Worm (Caenorhabditis elegans) whole organism, mixed stage, embryonic: ENCODE results near the gene col-74.

Experiments
- M03D4.4 ChIP-seq: sonication (generic microtip); optimal IDR thresholded peaks from 2 replicates; lab custom pipeline; 2017; ENCODE audit warnings: mild to moderate bottlenecking, missing genetic modification characterization, missing compliant biosample characterization
- bed-3 ChIP-seq: fragments of 200-800 bp; sonication (Bioruptor generic); optimal IDR thresholded peaks from 3 replicates; lab custom pipeline; 2018; ENCODE audit warnings: mild to moderate bottlenecking, missing genetic modification characterization, moderate library complexity, missing compliant biosample characterization
- blmp-1 ChIP-seq: fragments of 150-350 bp; optimal IDR thresholded peaks from 2 replicates; lab custom pipeline; 2014; ENCODE audit warnings: missing biosample characterization, missing genetic modification characterization
- ceh-39 ChIP-seq: fragments of 150-350 bp; optimal IDR thresholded peaks from 2 replicates; lab custom pipeline; 2014; ENCODE audit warnings: missing biosample characterization, missing genetic modification characterization
- ceh-43 ChIP-seq: fragments of 200-800 bp; sonication (Bioruptor generic); optimal IDR thresholded peaks from 2 replicates; lab custom pipeline; 2018; ENCODE audit warnings: mild to moderate bottlenecking, missing genetic modification characterization, moderate library complexity, missing compliant biosample characterization
- ceh-83 ChIP-seq: fragments of 200-800 bp; sonication (Bioruptor generic); optimal IDR thresholded peaks from 2 replicates; lab custom pipeline; 2018; ENCODE audit warnings: mild to moderate bottlenecking, missing genetic modification characterization, missing compliant biosample characterization
- ces-1 ChIP-seq: fragments of 150-350 bp; optimal IDR thresholded peaks from 2 replicates; lab custom pipeline; 2014; ENCODE audit warnings: missing biosample characterization, missing genetic modification reagents, missing genetic modification characterization
- drap-1 ChIP-seq: fragments of 200-800 bp; sonication (Bioruptor generic); optimal IDR thresholded peaks from 3 replicates; lab custom pipeline; 2018; ENCODE audit warnings: mild to moderate bottlenecking, missing genetic modification characterization, missing compliant biosample characterization
- elt-1 ChIP-seq: sonication (generic microtip); optimal IDR thresholded peaks from 2 replicates; lab custom pipeline; 2017; ENCODE audit warnings: missing genetic modification characterization, mild to moderate bottlenecking, missing compliant biosample characterization, antibody characterized with exemption, moderate library complexity, borderline replicate concordance; ENCODE audit not compliant: insufficient read depth
- elt-3 ChIP-seq: fragments of 150-350 bp; optimal IDR thresholded peaks from 2 replicates; lab custom pipeline; 2014; ENCODE audit warnings: missing biosample characterization, missing genetic modification characterization
- flh-1 ChIP-seq: fragments of 200-800 bp; sonication (Bioruptor generic); optimal IDR thresholded peaks from 2 replicates; lab custom pipeline; 2018; ENCODE audit warnings: mild to moderate bottlenecking, missing genetic modification characterization, moderate library complexity, missing compliant biosample characterization
- ham-2 ChIP-seq: fragments of 200-800 bp; sonication (Bioruptor generic); optimal IDR thresholded peaks from 2 replicates; lab custom pipeline; 2018; ENCODE audit warnings: mild to moderate bottlenecking, missing genetic modification characterization, missing compliant biosample characterization
- hlh-1 ChIP-seq: fragments of 150-350 bp; optimal IDR thresholded peaks from 2 replicates; lab custom pipeline; 2014; ENCODE audit warnings: missing biosample characterization, missing genetic modification reagents, missing genetic modification characterization
- lin-13 ChIP-seq: fragments of 150-350 bp; optimal IDR thresholded peaks from 2 replicates; lab custom pipeline; 2014; ENCODE audit warnings: missing biosample characterization, missing genetic modification characterization
- lin-32 ChIP-seq: fragments of 200-800 bp; sonication (Bioruptor generic); optimal IDR thresholded peaks from 2 replicates; lab custom pipeline; 2018; ENCODE audit warnings: mild to moderate bottlenecking, missing genetic modification characterization, missing compliant biosample characterization
- lsy-2 ChIP-seq: fragments of 150-350 bp; optimal IDR thresholded peaks from 2 replicates; lab custom pipeline; 2014; ENCODE audit warnings: missing biosample characterization, missing genetic modification characterization
- mab-5 ChIP-seq: fragments of 150-350 bp; optimal IDR thresholded peaks from 2 replicates; lab custom pipeline; 2014; ENCODE audit warnings: missing biosample characterization, missing genetic modification characterization
- mep-1 ChIP-seq: fragments of 150-350 bp; optimal IDR thresholded peaks from 2 replicates; lab custom pipeline; 2017; ENCODE audit warnings: missing biosample characterization, missing genetic modification reagents, missing genetic modification characterization, inconsistent platforms
- mls-2 ChIP-seq: sonication (generic microtip); optimal IDR thresholded peaks from 2 replicates; lab custom pipeline; 2016; ENCODE audit warnings: mild to moderate bottlenecking, missing genetic modification characterization, moderate library complexity, missing compliant biosample characterization
- nhr-12 ChIP-seq: fragments of 150-350 bp; optimal IDR thresholded peaks from 2 replicates; lab custom pipeline; 2014; ENCODE audit warnings: missing biosample characterization, missing genetic modification characterization
- nhr-2 ChIP-seq: fragments of 150-350 bp; optimal IDR thresholded peaks from 2 replicates; lab custom pipeline; 2014; ENCODE audit warnings: missing biosample characterization, missing genetic modification characterization
- nhr-237 ChIP-seq: fragments of 150-350 bp; optimal IDR thresholded peaks from 2 replicates; lab custom pipeline; 2014; ENCODE audit warnings: missing biosample characterization, missing genetic modification characterization
- nhr-28 ChIP-seq: fragments of 150-350 bp; optimal IDR thresholded peaks from 2 replicates; lab custom pipeline; 2014; ENCODE audit warnings: missing biosample characterization, missing genetic modification characterization
- nhr-76 ChIP-seq: sonication (generic microtip); optimal IDR thresholded peaks from 2 replicates; lab custom pipeline; 2017; ENCODE audit warnings: missing biosample characterization, missing genetic modification characterization
- sem-2 ChIP-seq: fragments of 200-800 bp; sonication (Bioruptor generic); optimal IDR thresholded peaks from 2 replicates; lab custom pipeline; 2018; ENCODE audit warnings: mild to moderate bottlenecking, missing genetic modification characterization, missing compliant biosample characterization
- snpc-4 ChIP-seq: fragments of 150-350 bp; optimal IDR thresholded peaks from 2 replicates; lab custom pipeline; 2014; ENCODE audit warnings: missing biosample characterization, missing genetic modification characterization
- sptf-1 ChIP-seq: sonication (generic microtip); optimal IDR thresholded peaks from 2 replicates; lab custom pipeline; 2017; ENCODE audit warnings: mild to moderate bottlenecking, missing genetic modification characterization, moderate library complexity, missing compliant biosample characterization
- tbx-8 ChIP-seq: fragments of 200-800 bp; sonication (Bioruptor generic); optimal IDR thresholded peaks from 2 replicates; lab custom pipeline; 2018; ENCODE audit warnings: mild to moderate bottlenecking, missing genetic modification characterization, moderate library complexity, missing compliant biosample characterization
- unc-120 ChIP-seq: sonication (generic microtip); optimal IDR thresholded peaks from 2 replicates; lab custom pipeline; 2017; ENCODE audit warnings: missing genetic modification characterization, missing compliant biosample characterization; ENCODE audit not compliant: poor library complexity, severe bottlenecking
- unc-62 ChIP-seq: fragments of 150-350 bp; optimal IDR thresholded peaks from 2 replicates; lab custom pipeline; 2014; ENCODE audit warnings: missing biosample characterization, missing genetic modification reagents, missing genetic modification characterization
- zip-8 ChIP-seq: fragments of 150-350 bp; optimal IDR thresholded peaks from 2 replicates; lab custom pipeline; 2014; ENCODE audit warnings: missing biosample characterization, missing genetic modification characterization
- ztf-11 ChIP-seq: fragments of 150-350 bp; optimal IDR thresholded peaks from 2 replicates; lab custom pipeline; 2014; ENCODE audit warnings: missing biosample characterization, missing genetic modification characterization

Gene col-74

DNA sequence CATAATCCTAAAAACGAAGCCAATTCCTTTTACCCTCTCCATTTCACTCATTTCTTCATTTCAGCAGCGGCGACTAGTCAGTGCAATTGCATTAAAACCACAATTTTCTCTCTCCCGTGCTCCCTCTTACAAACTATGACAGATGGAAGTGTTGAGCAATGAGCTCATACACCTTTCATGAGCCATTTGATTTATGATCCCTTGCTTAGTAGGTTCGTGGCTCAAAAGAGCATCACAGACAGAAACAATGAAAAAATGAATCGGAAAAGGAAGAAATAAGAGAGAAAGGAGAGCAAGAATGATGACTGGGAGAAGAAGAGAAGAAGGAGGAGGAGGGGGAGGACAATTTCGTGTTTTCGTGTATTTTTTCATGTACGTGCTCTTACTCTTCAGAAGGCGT, 41.3 kb downstream of the col-74 start:
- no peak for TF ChIP-seq unc-120 (tag; lab: Kevin White, UChicago)
- TF ChIP-seq elt-1 (tag; lab: Kevin White, UChicago) = no peak
- TF ChIP-seq ham-2 (GFP tag; lab: Kevin White, UChicago) = no peak
- TF ChIP-seq ces-1 (GFP tag; lab: Kevin White, UChicago) = peak; percentile 36

DNA sequence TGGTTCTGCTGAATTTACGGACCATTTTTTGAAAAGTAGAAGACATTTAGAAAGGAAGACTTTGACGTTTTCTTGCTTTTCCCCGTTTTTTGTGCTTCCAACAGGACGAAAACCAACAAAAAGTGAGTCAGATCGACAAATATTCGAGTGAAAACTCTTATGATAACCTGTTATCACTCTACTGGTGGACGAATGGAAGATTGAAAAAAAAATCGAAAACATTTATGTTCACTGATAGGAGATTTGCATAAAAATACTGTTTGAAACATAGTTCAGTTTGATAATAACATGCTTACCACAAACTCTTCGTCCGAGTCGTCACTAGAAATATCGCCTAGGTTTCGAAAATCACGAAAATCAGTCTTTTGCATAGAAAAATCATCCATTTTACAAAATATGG, 42.2 kb downstream of the col-74 start:
- no peak for TF ChIP-seq mls-2 (tag; lab: Kevin White, UChicago)
- no peak for TF ChIP-seq flh-1 (GFP tag; lab: Kevin White, UChicago)
- no peak for TF ChIP-seq drap-1 (GFP tag; lab: Kevin White, UChicago)
- TF ChIP-seq sptf-1 (tag; lab: Kevin White, UChicago) = no peak
- TF ChIP-seq ceh-83 (GFP tag; lab: Kevin White, UChicago) = no peak
- no peak for TF ChIP-seq mep-1
- no peak for TF ChIP-seq mab-5 (tag; lab: Kevin White, UChicago)
- no peak for TF ChIP-seq nhr-2 (tag; lab: Kevin White, UChicago)
- no peak for TF ChIP-seq nhr-28

DNA sequence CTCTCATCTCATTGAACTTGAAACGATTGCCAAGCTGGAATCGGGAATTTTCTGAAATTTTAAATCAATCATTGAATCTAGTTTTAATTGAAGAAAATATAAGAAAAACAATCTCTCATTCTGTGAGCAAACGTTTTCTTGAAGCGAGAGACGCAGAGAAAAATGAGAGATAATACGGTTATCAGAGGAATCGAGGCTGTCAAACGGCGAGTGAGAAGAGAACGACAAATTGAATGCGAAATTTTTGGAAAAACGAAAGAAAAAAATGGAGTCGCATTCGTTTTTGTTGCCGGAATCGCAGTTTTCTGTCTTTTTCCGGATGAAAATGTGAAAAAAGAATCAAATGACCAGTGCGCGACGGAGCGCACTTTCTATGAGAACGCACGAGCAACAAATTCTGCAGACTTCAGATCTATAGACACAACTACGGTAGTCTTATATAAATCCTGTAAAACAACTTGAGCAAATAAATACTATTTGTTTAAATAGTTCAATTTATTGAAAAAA, 43.4 kb downstream of the col-74 start, which contains the start of gene tex-2:
Gene tex-2, minus strand, starts transcription at position 51 of the 507 bp plus-strand sequence.
- TF ChIP-seq nhr-28 (no peak), elt-1 (tag; lab: Kevin White, UChicago) (no peak), ceh-39 (tag; lab: Kevin White, UChicago) (no peak), unc-120 (tag; lab: Kevin White, UChicago) (no peak), tbx-8 (GFP tag; lab: Kevin White, UChicago) (no peak), ceh-83 (GFP tag; lab: Kevin White, UChicago) (no peak), mep-1 (peak; percentile 86), nhr-237 (tag; lab: Kevin White, UChicago) (no peak), bed-3 (no peak), ham-2 (GFP tag; lab: Kevin White, UChicago) (no peak), lin-13 (tag; lab: Kevin White, UChicago) (peak; percentile 54), flh-1 (GFP tag; lab: Kevin White, UChicago) (no peak), hlh-1 (tag; lab: Kevin White, UChicago) (no peak), elt-3 (tag; lab: Kevin White, UChicago) (no peak), zip-8 (tag; lab: Kevin White, UChicago) (no peak), nhr-76 (tag; lab: Kevin White, UChicago) (no peak), ceh-43 (GFP tag; lab: Kevin White, UChicago) (no peak), mab-5 (tag; lab: Kevin White, UChicago) (no peak), ces-1 (GFP tag; lab: Kevin White, UChicago) (peak; percentile 89), lsy-2 (tag; lab: Kevin White, UChicago) (peak; percentile 30), drap-1 (GFP tag; lab: Kevin White, UChicago) (no peak), sem-2 (GFP tag; lab: Kevin White, UChicago) (no peak)

DNA sequence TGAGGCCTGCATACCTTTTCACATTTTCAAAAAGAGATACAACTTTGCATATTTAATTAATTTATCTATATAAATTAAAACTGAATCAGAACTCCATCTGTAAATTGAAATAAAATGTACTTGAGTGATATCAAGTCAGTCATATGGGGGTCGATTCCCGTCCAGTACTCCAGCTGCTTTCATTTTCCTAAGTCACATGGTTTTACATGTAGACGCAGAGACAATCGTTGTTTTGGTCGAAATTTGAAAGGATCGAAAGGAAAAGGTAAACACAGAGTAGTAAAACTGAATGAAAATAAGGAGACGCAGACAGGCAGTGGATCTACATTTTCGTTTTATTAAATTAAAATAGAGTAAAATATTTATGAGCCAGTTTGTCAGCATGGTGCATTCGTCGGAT, 44.0 kb downstream of the col-74 start:
- TF ChIP-seq tbx-8 (GFP tag; lab: Kevin White, UChicago) (no peak), ceh-43 (GFP tag; lab: Kevin White, UChicago) (no peak), elt-3 (tag; lab: Kevin White, UChicago) (no peak), lsy-2 (tag; lab: Kevin White, UChicago) (no peak), unc-62 (GFP tag; lab: Kevin White, UChicago) (no peak), mls-2 (tag; lab: Kevin White, UChicago) (no peak), mep-1 (no peak), ztf-11 (tag; lab: Kevin White, UChicago) (no peak), hlh-1 (tag; lab: Kevin White, UChicago) (no peak), nhr-2 (tag; lab: Kevin White, UChicago) (no peak), snpc-4 (no peak), blmp-1 (tag; lab: Kevin White, UChicago) (no peak), flh-1 (GFP tag; lab: Kevin White, UChicago) (no peak), nhr-12 (tag; lab: Kevin White, UChicago) (no peak), ceh-83 (GFP tag; lab: Kevin White, UChicago) (no peak), ceh-39 (tag; lab: Kevin White, UChicago) (no peak), sptf-1 (tag; lab: Kevin White, UChicago) (no peak), lin-32 (GFP tag; lab: Kevin White, UChicago) (no peak), M03D4.4 (tag; lab: Kevin White, UChicago) (no peak), zip-8 (tag; lab: Kevin White, UChicago) (no peak)
